Worm (Caenorhabditis elegans) whole organism, L3 larva: Measurements from ENCODE around the gene F53F8.5.

Experiments used
- ceh-82 ChIP-seq: fragments of 150-350 bp; optimal IDR thresholded peaks from 2 replicates; lab custom pipeline; 2014; ENCODE audit warnings: missing biosample characterization, missing genetic modification characterization
- elt-2 ChIP-seq: sonication (generic microtip); optimal IDR thresholded peaks from 2 replicates; lab custom pipeline; 2016; ENCODE audit warnings: missing genetic modification reagents, mild to moderate bottlenecking, missing genetic modification characterization, missing compliant biosample characterization
- lin-39 ChIP-seq: fragments of 150-350 bp; optimal IDR thresholded peaks from 2 replicates; lab custom pipeline; 2018; ENCODE audit warnings: missing biosample characterization, missing genetic modification reagents, missing genetic modification characterization
- unc-62 ChIP-seq: fragments of 150-350 bp; sonication (generic microtip); optimal IDR thresholded peaks from 4 replicates; lab custom pipeline; 2014; ENCODE audit warnings: missing biosample characterization, missing genetic modification reagents, missing genetic modification characterization
- ztf-4 ChIP-seq: fragments of 150-350 bp; optimal IDR thresholded peaks from 2 replicates; lab custom pipeline; 2014; ENCODE audit warnings: missing biosample characterization, missing genetic modification characterization

DNA sequence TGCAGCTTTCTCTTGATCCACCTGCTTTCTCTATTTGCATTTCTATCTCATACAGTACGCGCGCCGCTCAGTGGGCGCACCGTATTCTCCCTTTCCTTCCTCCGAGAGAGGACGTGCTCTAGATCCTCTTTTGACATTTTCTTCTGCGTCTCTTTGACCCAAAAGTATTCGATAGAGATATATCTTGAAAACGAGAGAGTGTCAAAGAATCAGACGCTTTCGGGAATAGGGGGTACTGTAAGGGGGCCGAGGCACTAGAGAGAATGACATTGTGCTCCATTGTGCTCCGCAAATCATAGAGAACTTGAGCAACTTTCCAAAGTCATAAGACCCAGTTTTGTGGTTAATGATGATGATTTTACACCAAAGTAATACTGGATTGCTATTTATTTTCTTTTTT lies 45.2 kb upstream of the F53F8.5 start:
- TF ChIP-seq ceh-82 (tag; lab: Kevin White, UChicago) (no peak), lin-39 (no peak), ztf-4 (tag; lab: Kevin White, UChicago) (no peak), elt-2 (tag; lab: Kevin White, UChicago) (no peak), unc-62 (GFP tag; lab: Kevin White, UChicago) (no peak)
